Worm (Caenorhabditis elegans) whole organism, late embryonic: ENCODE data around the gene F09E5.16.

Experiments used
- C08G9.2 ChIP-seq: sonication (generic microtip); optimal IDR thresholded peaks from 2 replicates; lab custom pipeline; 2016; ENCODE audit warnings: mild to moderate bottlenecking, missing genetic modification characterization, moderate library complexity, missing compliant biosample characterization
- F13H6.1 ChIP-seq: sonication (generic microtip); optimal IDR thresholded peaks from 2 replicates; lab custom pipeline; 2016; ENCODE audit warnings: missing genetic modification characterization, missing compliant biosample characterization
- K09A11.1 ChIP-seq: sonication (generic microtip); optimal IDR thresholded peaks from 2 replicates; lab custom pipeline; 2017; ENCODE audit warnings: antibody characterized with exemption, mild to moderate bottlenecking, missing genetic modification characterization, missing compliant biosample characterization; ENCODE audit not compliant: insufficient read depth
- T23F11.4 ChIP-seq: fragments of 200-800 bp; sonication (Bioruptor generic); optimal IDR thresholded peaks from 2 replicates; lab custom pipeline; 2018; ENCODE audit warnings: mild to moderate bottlenecking, missing genetic modification characterization, missing compliant biosample characterization
- Y22D7AL.16 ChIP-seq: sonication (generic microtip); optimal IDR thresholded peaks from 2 replicates; lab custom pipeline; 2016; ENCODE audit warnings: missing genetic modification characterization, missing compliant biosample characterization
- ahr-1 ChIP-seq: sonication (generic microtip); optimal IDR thresholded peaks from 2 replicates; lab custom pipeline; 2016; ENCODE audit warnings: missing genetic modification characterization, missing compliant biosample characterization
- ceh-18 ChIP-seq: sonication (generic microtip); optimal IDR thresholded peaks from 2 replicates; lab custom pipeline; 2016; ENCODE audit warnings: missing genetic modification characterization, missing compliant biosample characterization
- ceh-19 ChIP-seq: fragments of 200-800 bp; sonication (Bioruptor generic); optimal IDR thresholded peaks from 2 replicates; lab custom pipeline; 2018; ENCODE audit warnings: mild to moderate bottlenecking, missing genetic modification characterization, missing compliant biosample characterization
- ceh-2 ChIP-seq: sonication (generic microtip); optimal IDR thresholded peaks from 2 replicates; lab custom pipeline; 2016; ENCODE audit warnings: missing genotype, missing genetic modification characterization, missing compliant biosample characterization
- ceh-30 ChIP-seq: fragments of 150-350 bp; optimal IDR thresholded peaks from 2 replicates; lab custom pipeline; 2014; ENCODE audit warnings: missing biosample characterization, missing genetic modification characterization
- ceh-31 ChIP-seq: sonication (generic microtip); optimal IDR thresholded peaks from 2 replicates; lab custom pipeline; 2016; ENCODE audit warnings: missing genetic modification characterization, missing compliant biosample characterization
- ceh-34 ChIP-seq: sonication (generic microtip); optimal IDR thresholded peaks from 2 replicates; lab custom pipeline; 2016; ENCODE audit warnings: mild to moderate bottlenecking, missing genetic modification characterization, missing compliant biosample characterization
- ceh-45 ChIP-seq: fragments of 200-800 bp; sonication (Bioruptor generic); IDR thresholded peaks from 2 replicates; pipeline ENCODE4 v1.3.6; 2022; ENCODE audit warnings: missing genetic modification reagents, missing genetic modification characterization, missing compliant biosample characterization
- ceh-48 ChIP-seq: sonication (generic microtip); optimal IDR thresholded peaks from 2 replicates; lab custom pipeline; 2016; ENCODE audit warnings: missing genetic modification characterization, inconsistent platforms, missing compliant biosample characterization
- ceh-6 ChIP-seq: fragments of 200-800 bp; sonication (Bioruptor generic); optimal IDR thresholded peaks from 2 replicates; lab custom pipeline; 2018; ENCODE audit warnings: mild to moderate bottlenecking, missing genetic modification characterization, missing compliant biosample characterization
- che-1 ChIP-seq: sonication (generic microtip); optimal IDR thresholded peaks from 2 replicates; lab custom pipeline; 2016; ENCODE audit warnings: mild to moderate bottlenecking, missing genetic modification characterization, missing compliant biosample characterization
- dmd-4 ChIP-seq: sonication (generic microtip); optimal IDR thresholded peaks from 2 replicates; lab custom pipeline; 2016; ENCODE audit warnings: borderline replicate concordance, missing genetic modification characterization, missing compliant biosample characterization
- elt-2 ChIP-seq: sonication (generic microtip); optimal IDR thresholded peaks from 2 replicates; lab custom pipeline; 2016; ENCODE audit warnings: missing genetic modification reagents, missing genetic modification characterization, missing compliant biosample characterization
- ets-4 ChIP-seq: sonication (generic microtip); optimal IDR thresholded peaks from 2 replicates; lab custom pipeline; 2016; ENCODE audit warnings: missing genetic modification characterization, missing compliant biosample characterization
- fax-1 ChIP-seq: sonication (generic microtip); optimal IDR thresholded peaks from 2 replicates; lab custom pipeline; 2016; ENCODE audit warnings: missing genotype, missing genetic modification characterization, missing compliant biosample characterization
- fkh-10 ChIP-seq: fragments of 150-350 bp; optimal IDR thresholded peaks from 2 replicates; lab custom pipeline; 2014; ENCODE audit warnings: missing biosample characterization, missing genetic modification reagents, missing genetic modification characterization
- hlh-13 ChIP-seq: fragments of 200-800 bp; sonication (Bioruptor generic); optimal IDR thresholded peaks from 2 replicates; lab custom pipeline; 2018; ENCODE audit warnings: mild to moderate bottlenecking, missing genetic modification characterization, missing compliant biosample characterization
- hlh-30 ChIP-seq: sonication (generic microtip); optimal IDR thresholded peaks from 2 replicates; lab custom pipeline; 2017; ENCODE audit warnings: antibody characterized with exemption, missing genetic modification characterization, missing compliant biosample characterization; ENCODE audit not compliant: insufficient read depth
- hlh-6 ChIP-seq: sonication (generic microtip); optimal IDR thresholded peaks from 2 replicates; lab custom pipeline; 2016; ENCODE audit warnings: missing genotype, missing genetic modification characterization, missing compliant biosample characterization
- hlh-8 ChIP-seq: sonication (generic microtip); optimal IDR thresholded peaks from 2 replicates; lab custom pipeline; 2016; ENCODE audit warnings: missing genotype, missing genetic modification characterization, missing compliant biosample characterization
- madf-2 ChIP-seq: sonication (generic microtip); optimal IDR thresholded peaks from 2 replicates; lab custom pipeline; 2017; ENCODE audit warnings: missing genetic modification characterization, missing compliant biosample characterization
- nfya-1 ChIP-seq: sonication (generic microtip); optimal IDR thresholded peaks from 2 replicates; lab custom pipeline; 2017; ENCODE audit warnings: missing genetic modification characterization, mild to moderate bottlenecking, missing compliant biosample characterization, antibody characterized with exemption, moderate library complexity
- nhr-11 ChIP-seq: fragments of 150-350 bp; optimal IDR thresholded peaks from 2 replicates; lab custom pipeline; 2014; ENCODE audit warnings: missing biosample characterization, missing genetic modification characterization
- nhr-232 ChIP-seq: sonication (generic microtip); optimal IDR thresholded peaks from 2 replicates; lab custom pipeline; 2016; ENCODE audit warnings: missing genetic modification characterization, missing compliant biosample characterization
- npax-4 ChIP-seq: sonication (generic microtip); optimal IDR thresholded peaks from 2 replicates; lab custom pipeline; 2016; ENCODE audit warnings: missing genetic modification characterization, missing compliant biosample characterization
- odd-2 ChIP-seq: sonication (generic microtip); optimal IDR thresholded peaks from 2 replicates; lab custom pipeline; 2017; ENCODE audit warnings: antibody characterized with exemption, mild to moderate bottlenecking, missing genetic modification characterization, missing compliant biosample characterization
- pag-3 ChIP-seq: sonication (generic microtip); optimal IDR thresholded peaks from 2 replicates; lab custom pipeline; 2016; ENCODE audit warnings: missing compliant biosample characterization, missing genetic modification characterization, borderline replicate concordance
- pat-9 ChIP-seq: fragments of 200-800 bp; sonication (Bioruptor generic); optimal IDR thresholded peaks from 2 replicates; lab custom pipeline; 2018; ENCODE audit warnings: mild to moderate bottlenecking, missing genetic modification characterization, moderate library complexity, missing compliant biosample characterization
- pha-2 ChIP-seq: sonication (generic microtip); optimal IDR thresholded peaks from 2 replicates; lab custom pipeline; 2017; ENCODE audit warnings: mild to moderate bottlenecking, missing genetic modification characterization, missing compliant biosample characterization
- pha-4 ChIP-seq: fragments of 150-350 bp; optimal IDR thresholded peaks from 2 replicates; lab custom pipeline; 2018; ENCODE audit warnings: missing biosample characterization, missing genetic modification reagents, missing genetic modification characterization
- pqm-1 ChIP-seq: sonication (generic microtip); optimal IDR thresholded peaks from 2 replicates; lab custom pipeline; 2016; ENCODE audit warnings: missing genetic modification characterization, missing compliant biosample characterization
- pros-1 ChIP-seq: fragments of 150-350 bp; optimal IDR thresholded peaks from 2 replicates; lab custom pipeline; 2014; ENCODE audit warnings: missing biosample characterization, missing genetic modification reagents, missing genetic modification characterization
- ref-2 ChIP-seq: sonication (generic microtip); optimal IDR thresholded peaks from 2 replicates; lab custom pipeline; 2016; ENCODE audit warnings: missing genetic modification characterization, missing compliant biosample characterization
- rnt-1 ChIP-seq: sonication (generic microtip); optimal IDR thresholded peaks from 2 replicates; lab custom pipeline; 2016; ENCODE audit warnings: missing genetic modification characterization, missing compliant biosample characterization
- sdc-2 ChIP-seq: sonication (generic microtip); optimal IDR thresholded peaks from 2 replicates; lab custom pipeline; 2016; ENCODE audit warnings: missing genotype, missing genetic modification characterization, missing compliant biosample characterization
- sox-2 ChIP-seq: fragments of 200-800 bp; sonication (Bioruptor generic); IDR thresholded peaks from 2 replicates; pipeline ENCODE4 v1.3.6; 2022; ENCODE audit warnings: missing genetic modification reagents, missing genetic modification characterization, missing compliant biosample characterization
- sox-4 ChIP-seq: sonication (generic microtip); optimal IDR thresholded peaks from 2 replicates; lab custom pipeline; 2017; ENCODE audit warnings: mild to moderate bottlenecking, missing genetic modification characterization, inconsistent platforms, missing compliant biosample characterization
- syd-9 ChIP-seq: sonication (generic microtip); optimal IDR thresholded peaks from 2 replicates; lab custom pipeline; 2016; ENCODE audit warnings: mild to moderate bottlenecking, missing genetic modification characterization, moderate library complexity, missing compliant biosample characterization
- tbx-2 ChIP-seq: sonication (generic microtip); optimal IDR thresholded peaks from 2 replicates; lab custom pipeline; 2016; ENCODE audit warnings: missing genetic modification characterization, missing compliant biosample characterization
- tbx-7 ChIP-seq: sonication (generic microtip); optimal IDR thresholded peaks from 2 replicates; lab custom pipeline; 2016; ENCODE audit warnings: missing genotype, missing genetic modification characterization, missing compliant biosample characterization
- ttx-3 ChIP-seq: sonication (generic microtip); optimal IDR thresholded peaks from 2 replicates; lab custom pipeline; 2016; ENCODE audit warnings: missing genetic modification reagents, missing genetic modification characterization, missing compliant biosample characterization
- unc-3 ChIP-seq, 2 experiments: fragments of 200-800 bp in 1 of 2; sonication (Bioruptor generic) in 1 of 2; sonication (generic microtip) in 1 of 2; conservative IDR thresholded peaks in 1 of 2; optimal IDR thresholded peaks in 1 of 2; 2 replicates each; pipeline versions ENCODE4 v1.3.6 to Lab custom; 2016 to 2022; ENCODE audit warnings: missing compliant biosample characterization in 2 of 2, missing genetic modification characterization in 2 of 2, missing genetic modification reagents in 1 of 2
- unc-42 ChIP-seq: sonication (generic microtip); optimal IDR thresholded peaks from 2 replicates; lab custom pipeline; 2016; ENCODE audit warnings: missing genotype, missing genetic modification characterization, missing compliant biosample characterization
- unc-86 ChIP-seq: sonication (generic microtip); optimal IDR thresholded peaks from 2 replicates; lab custom pipeline; 2016; ENCODE audit warnings: missing genetic modification characterization, missing compliant biosample characterization
- zip-5 ChIP-seq: sonication (generic microtip); optimal IDR thresholded peaks from 2 replicates; lab custom pipeline; 2016; ENCODE audit warnings: missing genetic modification characterization, missing compliant biosample characterization
- ztf-16 ChIP-seq: sonication (generic microtip); optimal IDR thresholded peaks from 2 replicates; lab custom pipeline; 2017; ENCODE audit warnings: missing genetic modification characterization, missing compliant biosample characterization

F09E5.16 gene

ce11 chrII:5373275-5374047, 7.9 kb upstream of the F09E5.16 start, which contains the start of the genes agt-2 and F09E5.3:
Gene agt-2 (minus strand): TSS chrII:5373827.
Gene F09E5.3 (plus strand): TSS chrII:5373997.
- TF ChIP-seq ceh-30 (tag; lab: Kevin White, UChicago) (peak; percentile 92), odd-2 (tag; lab: Kevin White, UChicago) (no peak), ceh-45 (GFP tag; lab: Robert Waterston, UW) (peak; percentile 23; the same call in 1 of the 2 replicates), hlh-6 (tag; lab: Kevin White, UChicago) (no peak), tbx-7 (tag; lab: Kevin White, UChicago) (no peak), unc-42 (tag; lab: Kevin White, UChicago) (peak; percentile 65), dmd-4 (tag; lab: Kevin White, UChicago) (no peak), C08G9.2 (no peak), ztf-16 (tag; lab: Kevin White, UChicago) (no peak), pat-9 (no peak), tbx-2 (tag; lab: Kevin White, UChicago) (peak; percentile 55), ttx-3 (tag; lab: Kevin White, UChicago) (no peak), hlh-13 (no peak), madf-2 (tag; lab: Kevin White, UChicago) (peak; percentile 39), ceh-2 (peak; percentile 7), fkh-10 (GFP tag; lab: Kevin White, UChicago) (no peak), unc-3 (GFP tag; conservative IDR thresholded peaks at IDR 0.05; lab: Robert Waterston, UW) (no peak), unc-3 (tag; optimal IDR thresholded peaks at IDR 0.05; lab: Kevin White, UChicago) (no peak), nhr-232 (tag; lab: Kevin White, UChicago) (no peak), ceh-19 (GFP tag; lab: Kevin White, UChicago) (no peak), sdc-2 (tag; lab: Kevin White, UChicago) (peak; percentile 25), ceh-34 (tag; lab: Kevin White, UChicago) (peak; percentile 57), npax-4 (no peak), ref-2 (tag; lab: Kevin White, UChicago) (peak; percentile 31), pag-3 (tag; lab: Kevin White, UChicago) (no peak), fax-1 (tag; lab: Kevin White, UChicago) (no peak), hlh-30 (tag; lab: Kevin White, UChicago) (peak; percentile 42), ets-4 (tag; lab: Kevin White, UChicago) (peak; percentile 47), nfya-1 (tag; lab: Kevin White, UChicago) (peak; percentile 81), nhr-11 (tag; lab: Kevin White, UChicago) (no peak), Y22D7AL.16 (tag; lab: Kevin White, UChicago) (peak; percentile 1), pqm-1 (no peak), pha-4 (tag; lab: Kevin White, UChicago) (no peak), ceh-31 (tag; lab: Kevin White, UChicago) (peak; percentile 42), elt-2 (tag; lab: Kevin White, UChicago) (peak; percentile 97), unc-86 (tag; lab: Kevin White, UChicago) (no peak), sox-4 (tag; lab: Kevin White, UChicago) (no peak), syd-9 (tag; lab: Kevin White, UChicago) (no peak), pha-2 (tag; lab: Kevin White, UChicago) (no peak), che-1 (tag; lab: Kevin White, UChicago) (no peak), ceh-18 (tag; lab: Kevin White, UChicago) (peak; percentile 56), pros-1 (tag; lab: Kevin White, UChicago) (no peak), hlh-8 (tag; lab: Kevin White, UChicago) (no peak), ceh-6 (GFP tag; lab: Kevin White, UChicago) (no peak), K09A11.1 (no peak), ceh-48 (tag; lab: Kevin White, UChicago) (peak; percentile 40), T23F11.4 (no peak), rnt-1 (tag; lab: Kevin White, UChicago) (no peak), zip-5 (no peak), ahr-1 (tag; lab: Kevin White, UChicago) (no peak), F13H6.1 (no peak), sox-2 (GFP tag; lab: Robert Waterston, UW) (no peak)
